Fruit fly (Drosophila melanogaster): Measurements from ENCODE around the gene sisA.
A peak's percentile ranks its signal among the peaks of the same experiment; 100 is the strongest.

The sisA gene

DNA sequence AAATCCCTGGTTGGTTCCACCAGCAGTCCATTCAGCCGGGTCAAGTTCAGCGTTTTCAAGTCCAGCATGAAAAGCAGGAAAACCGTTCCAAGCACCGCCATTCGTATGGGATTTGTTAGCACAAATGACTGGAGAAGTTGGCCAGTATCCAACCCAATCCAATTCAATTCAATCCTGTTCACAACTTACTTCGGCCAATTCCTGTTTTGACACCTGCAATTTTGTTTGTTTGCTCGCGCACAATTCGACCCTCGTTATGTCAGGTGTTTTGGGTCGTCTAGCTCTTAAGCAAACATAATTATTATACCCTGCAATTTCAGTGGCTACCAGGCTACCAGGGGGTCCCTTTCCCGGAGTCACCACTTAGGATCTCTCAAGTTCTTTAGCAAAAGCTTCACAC, 11.0 kb downstream of the sisA start, which contains the start of gene Ir10a:
Gene Ir10a, minus strand, starts transcription at position 101 of the 400 bp plus-strand sequence.
- no peak for TF ChIP-seq Pif1A (GFP tag; optimal IDR thresholded peaks at IDR 0.05)

DNA sequence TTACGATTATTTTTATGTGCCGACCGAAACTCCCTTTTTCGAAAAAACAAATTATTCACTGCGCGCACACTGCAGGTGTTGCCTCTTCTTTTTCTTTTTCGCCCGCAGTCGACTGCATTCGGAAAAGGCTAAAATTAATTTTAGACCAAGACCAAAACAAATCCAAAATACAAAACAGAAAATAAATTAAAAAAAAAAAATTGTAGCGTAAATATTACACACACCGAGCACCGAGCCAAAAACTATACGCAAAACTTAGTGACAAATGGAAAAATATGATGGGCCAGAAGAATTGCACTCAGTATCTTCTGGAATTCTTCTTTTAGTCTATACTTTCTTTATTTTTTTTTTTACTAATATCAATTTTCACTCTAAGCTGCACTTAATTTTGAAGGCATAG, 19.5 kb downstream of the sisA start, which contains the start of gene CG44422:
Gene CG44422, minus strand, starts transcription at position 101 of the 400 bp plus-strand sequence.
- TF ChIP-seq Pif1B (GFP tag; optimal IDR thresholded peaks at IDR 0.05) = no peak
- TF ChIP-seq EcR (GFP tag; optimal IDR thresholded peaks at IDR 0.05) = no peak
- no peak for TF ChIP-seq CG12605 (GFP tag; IDR thresholded peaks at IDR 0.05)
- TF ChIP-seq CG32121 (GFP tag; IDR thresholded peaks at IDR 0.05) = no peak
- no peak for TF ChIP-seq CG10348 (GFP tag; IDR thresholded peaks at IDR 0.05)
- TF ChIP-seq Snoo (tag; optimal IDR thresholded peaks at IDR 0.05) = no peak
- no peak for TF ChIP-seq CG4496 (GFP tag; IDR thresholded peaks at IDR 0.05)
- no peak for TF ChIP-seq CG15710 (tag; optimal IDR thresholded peaks at IDR 0.05)
- no peak for TF ChIP-seq gl (tag; optimal IDR thresholded peaks at IDR 0.05)
- no peak for TF ChIP-seq Pif1A (GFP tag; optimal IDR thresholded peaks at IDR 0.05)
- TF ChIP-seq CG8301 (tag; optimal IDR thresholded peaks at IDR 0.05) = no peak

DNA sequence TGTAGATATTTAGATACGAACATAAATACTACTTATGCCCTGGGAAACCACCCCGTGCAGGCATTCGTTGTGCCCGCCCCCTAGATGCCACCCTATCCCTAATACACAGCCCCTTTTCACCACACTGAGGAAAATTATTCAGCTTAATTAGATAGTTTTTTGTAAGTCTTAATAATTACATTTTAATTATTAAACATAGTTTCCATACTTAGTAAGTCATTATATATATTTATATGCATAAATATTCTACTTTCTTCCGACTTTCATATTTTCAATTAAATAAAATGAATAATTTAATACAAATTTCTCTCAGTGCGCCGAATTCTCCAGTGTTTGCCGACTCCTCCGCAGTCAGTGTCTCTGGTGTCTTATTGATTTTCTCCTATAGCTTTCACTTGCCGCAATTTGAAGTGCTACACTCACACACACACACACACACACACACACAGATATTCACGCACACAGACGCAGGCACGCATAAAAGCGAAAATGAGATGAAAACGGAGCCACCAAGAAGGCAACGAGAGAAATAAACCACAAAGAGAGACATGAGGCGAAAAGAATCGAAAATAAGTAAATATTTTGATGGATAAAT, 26.6 kb downstream of the sisA start:
- TF ChIP-seq CG34367 (tag; optimal IDR thresholded peaks at IDR 0.05) (no peak), Pif1A (GFP tag; optimal IDR thresholded peaks at IDR 0.05) (no peak), D1 (tag; optimal IDR thresholded peaks at IDR 0.05) (no peak), CG8301 (tag; optimal IDR thresholded peaks at IDR 0.05) (no peak), CG9948 (tag; optimal IDR thresholded peaks at IDR 0.05) (no peak), Pif1B (GFP tag; optimal IDR thresholded peaks at IDR 0.05) (no peak), CG12605 (GFP tag; IDR thresholded peaks at IDR 0.05) (no peak), CG4496 (GFP tag; IDR thresholded peaks at IDR 0.05) (no peak), CG14655 (GFP tag; optimal IDR thresholded peaks at IDR 0.05) (no peak), fd96Ca (GFP tag; IDR thresholded peaks at IDR 0.05) (no peak), Ets98B (GFP tag; IDR thresholded peaks at IDR 0.05) (no peak), Snoo (tag; optimal IDR thresholded peaks at IDR 0.05) (no peak), gl (tag; optimal IDR thresholded peaks at IDR 0.05) (no peak)

- TF ChIP-seq CG13204 (GFP tag; optimal IDR thresholded peaks at IDR 0.05) (no peak), CG4496 (GFP tag; IDR thresholded peaks at IDR 0.05) (no peak), Snoo (tag; optimal IDR thresholded peaks at IDR 0.05) (no peak), CG34367 (tag; optimal IDR thresholded peaks at IDR 0.05) (no peak), CG32121 (GFP tag; IDR thresholded peaks at IDR 0.05) (no peak), CG15710 (tag; optimal IDR thresholded peaks at IDR 0.05) (no peak), CG8301 (tag; optimal IDR thresholded peaks at IDR 0.05) (no peak), CG14655 (GFP tag; optimal IDR thresholded peaks at IDR 0.05) (no peak), EcR (GFP tag; optimal IDR thresholded peaks at IDR 0.05) (no peak), fd96Ca (GFP tag; IDR thresholded peaks at IDR 0.05) (no peak), D1 (tag; optimal IDR thresholded peaks at IDR 0.05) (no peak), CG12605 (GFP tag; IDR thresholded peaks at IDR 0.05) (no peak)
Measured at dm6 chrX:11293567-11293966, 28.6 kb downstream of the sisA start.

DNA sequence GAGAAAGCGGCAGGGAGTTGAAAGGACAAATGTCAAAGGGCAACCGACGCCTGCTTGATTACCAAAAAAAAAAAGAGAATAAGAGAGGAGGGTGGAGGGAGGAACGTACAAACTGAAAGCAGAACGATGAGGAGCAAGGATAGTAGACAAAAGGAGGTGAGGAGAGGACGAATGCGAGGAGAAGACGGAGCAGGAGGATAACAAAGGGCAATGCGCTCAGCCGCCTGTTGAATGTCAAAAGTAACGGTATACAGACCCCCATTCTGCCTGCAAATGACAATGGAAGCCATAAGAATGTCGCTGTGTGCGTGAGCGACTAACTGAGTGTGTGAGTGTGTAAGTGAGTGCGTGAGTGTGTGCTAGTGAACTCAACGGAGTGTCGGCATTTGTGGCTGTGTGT, 37.2 kb downstream of the sisA start:
- TF ChIP-seq Snoo (tag; optimal IDR thresholded peaks at IDR 0.05) = no peak
- no peak for TF ChIP-seq D1 (tag; optimal IDR thresholded peaks at IDR 0.05)
- TF ChIP-seq EcR (GFP tag; optimal IDR thresholded peaks at IDR 0.05) = no peak
- TF ChIP-seq rn (GFP tag; IDR thresholded peaks at IDR 0.05) = no peak
- no peak for TF ChIP-seq gl (tag; optimal IDR thresholded peaks at IDR 0.05)
- no peak for TF ChIP-seq CG8159 (tag; optimal IDR thresholded peaks at IDR 0.05)
- TF ChIP-seq CG12605 (GFP tag; IDR thresholded peaks at IDR 0.05) = no peak
- TF ChIP-seq CG34367 (tag; optimal IDR thresholded peaks at IDR 0.05) = no peak
- TF ChIP-seq CG9948 (tag; optimal IDR thresholded peaks at IDR 0.05) = no peak
- no peak for TF ChIP-seq CG4496 (GFP tag; IDR thresholded peaks at IDR 0.05)

dm6 chrX:11283570-11283969, 38.6 kb downstream of the sisA start:
- TF ChIP-seq CG4496 (GFP tag; IDR thresholded peaks at IDR 0.05) = peak; percentile 62; the same call in 2 of the 3 replicates
- 0 out of 2 replicates have a peak, but pooled peaks have one; percentile 19 for TF ChIP-seq CG32121 (GFP tag; IDR thresholded peaks at IDR 0.05)
- TF ChIP-seq CG8301 (tag; optimal IDR thresholded peaks at IDR 0.05) = no peak

All from whole organism, pupa.